Worm (Caenorhabditis elegans): ENCODE measurements around the gene F33G12.7.

ce11 chrII:5032669-5033068 lies 7.8 kb downstream of the F33G12.7 start:
- TF ChIP-seq tbx-7 (tag; optimal IDR thresholded peaks at IDR 0.05) (peak; percentile 7), nfya-1 (tag; optimal IDR thresholded peaks at IDR 0.05) (peak; percentile 78), tbx-2 (tag; optimal IDR thresholded peaks at IDR 0.05) (peak; percentile 85), sdc-2 (tag; optimal IDR thresholded peaks at IDR 0.05) (peak; percentile 90), pros-1 (tag; optimal IDR thresholded peaks at IDR 0.05) (peak; percentile 34), ahr-1 (tag; optimal IDR thresholded peaks at IDR 0.05) (peak; percentile 76)
